Fruit fly (Drosophila melanogaster) whole organism, wandering third instar larva: Measurements from ENCODE around the gene GNBP1.
A peak's percentile ranks its signal among the peaks of the same experiment; 100 is the strongest.

Experiments used
- Dfd ChIP-seq: fragments of >200 bp; optimal IDR thresholded peaks from 2 replicates; lab custom pipeline; 2017; ENCODE audit warnings: missing biosample characterization, missing genetic modification characterization
- Dif ChIP-seq: fragments of 200-275, 200-300 bp; sonication (Bioruptor generic); optimal IDR thresholded peaks from 2 replicates; lab custom pipeline; 2018; ENCODE audit warnings: missing biosample characterization, missing genetic modification characterization; ENCODE audit not compliant: partially characterized antibody
- Hr78 ChIP-seq: fragments of >200 bp; optimal IDR thresholded peaks from 2 replicates; lab custom pipeline; 2017; ENCODE audit warnings: missing biosample characterization, missing genetic modification characterization
- foxo ChIP-seq, 2 experiments: fragments of 200-800 bp; sonication (Bioruptor generic); optimal IDR thresholded peaks; 2 replicates in 1 of 2; 3 replicates in 1 of 2; lab custom pipeline; 2016 to 2017; ENCODE audit warnings: missing biosample characterization in 2 of 2, missing genetic modification characterization in 2 of 2
- pan ChIP-seq: fragments of >200 bp; optimal IDR thresholded peaks from 2 replicates; lab custom pipeline; 2017

DNA sequence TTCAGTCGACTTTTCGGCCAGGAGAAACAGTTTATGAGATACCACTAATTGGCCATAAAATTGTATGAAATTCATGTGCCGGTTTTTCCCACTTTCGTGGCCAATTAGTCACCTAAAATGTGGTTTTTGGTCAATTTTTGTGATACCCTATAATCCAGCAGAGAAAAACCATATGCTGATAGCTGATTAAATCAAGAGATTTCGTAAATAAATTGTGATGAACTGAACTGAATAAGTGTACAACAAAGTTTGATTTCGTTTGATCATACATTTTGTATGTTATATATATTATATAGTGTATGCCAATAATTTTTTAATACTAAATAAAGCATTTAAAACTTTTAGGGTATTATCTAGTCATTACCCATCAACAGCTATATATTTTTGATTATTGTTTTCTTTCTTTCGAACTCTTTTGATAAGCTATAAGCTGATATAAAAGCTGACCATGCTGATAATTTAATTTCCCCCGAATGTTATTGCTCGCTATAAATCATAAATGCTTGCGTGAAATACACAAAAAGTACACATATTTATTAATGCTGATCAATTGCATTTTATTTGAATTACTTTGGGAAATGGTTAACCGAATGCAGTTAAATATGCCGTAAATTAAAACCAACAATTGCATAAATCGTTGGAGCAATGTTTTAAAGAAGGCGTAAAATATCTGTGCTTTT lies 40.7 kb upstream of the GNBP1 start:
- TF ChIP-seq Hr78 (GFP tag; lab: Kevin White, UChicago) (no peak), foxo (GFP tag; optimal IDR thresholded peaks at IDR 0.05; lab: Kevin White, UChicago) (peak in 1 of 2 experiments; percentile 2), Dfd (GFP tag; lab: Kevin White, UChicago) (no peak), Dif (GFP tag; lab: Kevin White, UChicago) (no peak), pan (lab: Kevin White, UChicago) (peak; percentile 28)
